Fruit fly (Drosophila melanogaster) whole organism, prepupa: ENCODE results near the gene Or83c.

Experiments
- Blimp-1 ChIP-seq: fragments of 200-800 bp; sonication (Bioruptor generic); optimal IDR thresholded peaks from 3 replicates; lab custom pipeline; 2017; ENCODE audit warnings: missing biosample characterization, missing genetic modification characterization, mild to moderate bottlenecking, moderate library complexity, missing genetic modification reagents
- CG10631 ChIP-seq: fragments of 200-800 bp; sonication (Bioruptor generic); optimal IDR thresholded peaks from 2 replicates; lab custom pipeline; 2016; ENCODE audit warnings: missing biosample characterization, missing genetic modification characterization
- CG11294 ChIP-seq: fragments of 200-800 bp; sonication (Bioruptor generic); IDR thresholded peaks from 2 replicates; pipeline ENCODE4 v1.3.6; 2022; ENCODE audit warnings: missing biosample characterization, missing genetic modification characterization
- CG11762 ChIP-seq: fragments of 200-800 bp; sonication (Bioruptor generic); optimal IDR thresholded peaks from 3 replicates; lab custom pipeline; 2016; ENCODE audit warnings: missing biosample characterization, missing genetic modification characterization; ENCODE audit not compliant: insufficient read depth
- CG11902 ChIP-seq: fragments of 200-800 bp; sonication (Bioruptor generic); optimal IDR thresholded peaks from 3 replicates; lab custom pipeline; 2016; ENCODE audit warnings: missing biosample characterization, missing genetic modification characterization
- CG15336 ChIP-seq: fragments of 200-800 bp; sonication (Bioruptor generic); IDR thresholded peaks from 2 replicates; pipeline ENCODE4 v1.3.6; 2022; ENCODE audit warnings: missing biosample characterization, missing genetic modification characterization
- CG1621 ChIP-seq: fragments of 200-800 bp; sonication (Bioruptor generic); optimal IDR thresholded peaks from 3 replicates; lab custom pipeline; 2018; ENCODE audit warnings: missing biosample characterization, mild to moderate bottlenecking, missing genetic modification characterization
- CG16779 ChIP-seq: fragments of 200-800 bp; sonication (Bioruptor generic); optimal IDR thresholded peaks from 3 replicates; lab custom pipeline; 2017; ENCODE audit warnings: missing biosample characterization, mild to moderate bottlenecking, missing genetic modification characterization
- CG31627 ChIP-seq: fragments of 200-800 bp; sonication (Bioruptor generic); optimal IDR thresholded peaks from 3 replicates; lab custom pipeline; 2016; ENCODE audit warnings: missing biosample characterization, missing genetic modification characterization
- CG32006 ChIP-seq: fragments of 200-800 bp; sonication (Bioruptor generic); optimal IDR thresholded peaks from 3 replicates; lab custom pipeline; 2017; ENCODE audit warnings: missing biosample characterization, mild to moderate bottlenecking, missing genetic modification characterization
- CG34406 ChIP-seq: fragments of 200-800 bp; sonication (Bioruptor generic); optimal IDR thresholded peaks from 3 replicates; lab custom pipeline; 2016; ENCODE audit warnings: missing biosample characterization, missing genetic modification characterization
- CG6163 ChIP-seq: fragments of 200-800 bp; sonication (Bioruptor generic); IDR thresholded peaks from 3 replicates; pipeline ENCODE4 v1.3.6; 2022; ENCODE audit warnings: missing biosample characterization, missing genetic modification characterization
- CG6276 ChIP-seq: fragments of 200-800 bp; sonication (Bioruptor generic); optimal IDR thresholded peaks from 2 replicates; lab custom pipeline; 2017; ENCODE audit warnings: missing biosample characterization, mild to moderate bottlenecking, missing genetic modification characterization
- CG6792 ChIP-seq: fragments of 200-800 bp; sonication (Bioruptor generic); optimal IDR thresholded peaks from 3 replicates; lab custom pipeline; 2016; ENCODE audit warnings: missing biosample characterization, missing genetic modification characterization
- CG6808 ChIP-seq: fragments of 200-800 bp; sonication (Bioruptor generic); optimal IDR thresholded peaks from 3 replicates; lab custom pipeline; 2017; ENCODE audit warnings: missing biosample characterization, missing genetic modification characterization, mild to moderate bottlenecking, moderate library complexity, missing genetic modification reagents
- CG6854 ChIP-seq: fragments of 200-800 bp; sonication (Bioruptor generic); optimal IDR thresholded peaks from 2 replicates; lab custom pipeline; 2017; ENCODE audit warnings: missing biosample characterization, mild to moderate bottlenecking, missing genetic modification characterization
- CG8119 ChIP-seq: fragments of 200-800 bp; sonication (Bioruptor generic); IDR thresholded peaks from 3 replicates; pipeline ENCODE4 v1.3.6; 2022; ENCODE audit warnings: missing biosample characterization, missing genetic modification characterization
- CG8319 ChIP-seq: fragments of 200-800 bp; sonication (Bioruptor generic); optimal IDR thresholded peaks from 3 replicates; lab custom pipeline; 2016; ENCODE audit warnings: missing biosample characterization, missing genetic modification characterization
- Eip75B ChIP-seq: fragments of 200-800 bp; sonication (Bioruptor generic); optimal IDR thresholded peaks from 3 replicates; lab custom pipeline; 2016; ENCODE audit warnings: missing biosample characterization, missing genetic modification characterization
- Eip78C ChIP-seq: fragments of 200-800 bp; sonication (Bioruptor generic); peaks from one replicate; lab custom pipeline; 2016; ENCODE audit warnings: missing biosample characterization, missing genetic modification characterization
- Gug ChIP-seq: fragments of 200-800 bp; sonication (Bioruptor generic); IDR thresholded peaks from 2 replicates; pipeline ENCODE4 v1.3.6; 2022; ENCODE audit warnings: missing biosample characterization, missing genetic modification characterization
- Hr38 ChIP-seq: sonication (Bioruptor generic); optimal IDR thresholded peaks from 2 replicates; lab custom pipeline; 2016; ENCODE audit warnings: missing biosample characterization, missing genetic modification characterization
- Hr4 ChIP-seq: fragments of 200-800 bp; sonication (Bioruptor generic); optimal IDR thresholded peaks from 3 replicates; lab custom pipeline; 2016; ENCODE audit warnings: missing biosample characterization, missing genetic modification characterization
- Lpt ChIP-seq: fragments of 200-800 bp; sonication (Bioruptor generic); optimal IDR thresholded peaks from 3 replicates; lab custom pipeline; 2016; ENCODE audit warnings: missing biosample characterization, missing genetic modification characterization
- Met ChIP-seq: fragments of 200-800 bp; sonication (Bioruptor generic); optimal IDR thresholded peaks from 3 replicates; lab custom pipeline; 2016; ENCODE audit warnings: missing biosample characterization, missing genetic modification characterization
- OdsH ChIP-seq: fragments of 200-800 bp; sonication (Bioruptor generic); optimal IDR thresholded peaks from 3 replicates; lab custom pipeline; 2016; ENCODE audit warnings: missing biosample characterization, missing genetic modification characterization
- Smox ChIP-seq: fragments of 200-800 bp; sonication (Bioruptor generic); optimal IDR thresholded peaks from 3 replicates; lab custom pipeline; 2016; ENCODE audit warnings: missing biosample characterization, missing genetic modification characterization
- Sox102F ChIP-seq: fragments of 200-800 bp; sonication (Bioruptor generic); optimal IDR thresholded peaks from 2 replicates; lab custom pipeline; 2016; ENCODE audit warnings: missing biosample characterization, mild to moderate bottlenecking, missing genetic modification characterization
- Sox14 ChIP-seq: fragments of 200-800 bp; sonication (Bioruptor generic); optimal IDR thresholded peaks from 3 replicates; lab custom pipeline; 2016; ENCODE audit warnings: missing biosample characterization, missing genetic modification characterization
- achi ChIP-seq: fragments of 200-800 bp; sonication (Bioruptor generic); optimal IDR thresholded peaks from 3 replicates; lab custom pipeline; 2016; ENCODE audit warnings: missing biosample characterization, missing genetic modification characterization
- cyc ChIP-seq: fragments of 200-800 bp; sonication (Bioruptor generic); optimal IDR thresholded peaks from 3 replicates; lab custom pipeline; 2016; ENCODE audit warnings: missing biosample characterization, missing genetic modification characterization
- dac ChIP-seq: fragments of 200-800 bp; sonication (Bioruptor generic); optimal IDR thresholded peaks from 2 replicates; lab custom pipeline; 2017; ENCODE audit warnings: missing biosample characterization, mild to moderate bottlenecking, missing genetic modification characterization
- dsx ChIP-seq: fragments of 200-800 bp; optimal IDR thresholded peaks from 3 replicates; lab custom pipeline; 2019; ENCODE audit warnings: missing biosample characterization, mild to moderate bottlenecking, missing genetic modification characterization, moderate library complexity; ENCODE audit not compliant: poor library complexity, severe bottlenecking
- eg ChIP-seq: fragments of 200-800 bp; sonication (Bioruptor generic); IDR thresholded peaks from 3 replicates; pipeline ENCODE4 v1.3.6; 2022; ENCODE audit warnings: missing biosample characterization, missing genetic modification characterization
- esn ChIP-seq: fragments of 200-800 bp; sonication (Bioruptor generic); optimal IDR thresholded peaks from 2 replicates; lab custom pipeline; 2016; ENCODE audit warnings: missing biosample characterization, mild to moderate bottlenecking, missing genetic modification characterization, moderate library complexity
- fd59A ChIP-seq: fragments of 200-800 bp; sonication (Bioruptor generic); optimal IDR thresholded peaks from 2 replicates; lab custom pipeline; 2017; ENCODE audit warnings: missing biosample characterization, mild to moderate bottlenecking, missing genetic modification characterization, missing genetic modification reagents
- fd85E ChIP-seq: fragments of 200-800 bp; sonication (Bioruptor generic); optimal IDR thresholded peaks from 3 replicates; lab custom pipeline; 2016; ENCODE audit warnings: missing biosample characterization, missing genetic modification characterization
- fkh ChIP-seq: fragments of 200-800 bp; sonication (Bioruptor generic); optimal IDR thresholded peaks from 3 replicates; lab custom pipeline; 2017; ENCODE audit warnings: missing biosample characterization, mild to moderate bottlenecking, missing genetic modification characterization, moderate library complexity
- lz ChIP-seq: fragments of 200-800 bp; sonication (Bioruptor generic); optimal IDR thresholded peaks from 3 replicates; lab custom pipeline; 2016; ENCODE audit warnings: missing biosample characterization, missing genetic modification characterization
- net ChIP-seq: fragments of 200-800 bp; sonication (Bioruptor generic); optimal IDR thresholded peaks from 3 replicates; lab custom pipeline; 2016; ENCODE audit warnings: missing biosample characterization, missing genetic modification characterization
- salr ChIP-seq, 2 experiments: fragments of 200-800 bp; sonication (Bioruptor generic); optimal IDR thresholded peaks; 3 replicates each; lab custom pipeline; 2016 to 2018; ENCODE audit warnings: missing biosample characterization in 2 of 2, missing genetic modification characterization in 2 of 2, mild to moderate bottlenecking in 1 of 2
- spab ChIP-seq: fragments of 200-800 bp; sonication (Bioruptor generic); optimal IDR thresholded peaks from 2 replicates; lab custom pipeline; 2017; ENCODE audit warnings: missing biosample characterization, mild to moderate bottlenecking, missing genetic modification characterization, missing genetic modification reagents
- ss ChIP-seq, 2 experiments: fragments of 200-800 bp; sonication (Bioruptor generic); optimal IDR thresholded peaks; 2 replicates in 1 of 2; 3 replicates in 1 of 2; lab custom pipeline; 2017 to 2018; ENCODE audit warnings: mild to moderate bottlenecking in 2 of 2, missing biosample characterization in 2 of 2, missing genetic modification characterization in 2 of 2, moderate library complexity in 1 of 2
- topi ChIP-seq: fragments of 200-800 bp; sonication (Bioruptor generic); optimal IDR thresholded peaks from 3 replicates; lab custom pipeline; 2016; ENCODE audit warnings: missing biosample characterization, missing genetic modification characterization
- vri ChIP-seq: fragments of 200-800 bp; sonication (Bioruptor generic); optimal IDR thresholded peaks from 3 replicates; lab custom pipeline; 2016; ENCODE audit warnings: missing biosample characterization, mild to moderate bottlenecking, missing genetic modification characterization

The Or83c gene

dm6 chr3R:6107792-6108191, 29.7 kb upstream of the Or83c start, which contains the start of gene Obp83cd (continued):
- TF ChIP-seq Eip75B (GFP tag; lab: Kevin White, UChicago) (peak; percentile 1), dsx (GFP tag; lab: Kevin White, UChicago) (no peak), eg (peak; percentile 66; the same call in 2 of the 3 replicates), Eip78C (GFP tag; lab: Kevin White, UChicago) (peak; percentile 76)

DNA sequence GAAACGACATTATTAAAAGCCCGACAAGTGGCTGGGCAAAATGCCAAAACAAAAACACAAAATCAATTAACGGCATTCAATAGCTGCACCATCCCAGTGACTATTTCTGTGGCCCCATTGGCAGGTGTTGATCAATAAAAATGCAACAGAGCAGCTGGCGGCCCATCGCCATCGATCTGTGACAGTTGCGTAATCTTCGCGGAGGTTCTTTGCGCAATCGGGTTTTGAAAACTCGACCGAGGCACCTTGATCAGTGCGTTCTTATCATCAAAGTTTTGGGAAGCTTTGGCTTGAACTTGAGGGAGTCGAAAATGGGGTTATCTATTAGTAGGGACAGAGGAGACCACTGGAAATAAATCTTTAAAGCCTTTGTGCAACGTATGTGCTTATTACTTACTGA, 29.3 kb upstream of the Or83c start:
- TF ChIP-seq CG32006 (GFP tag; lab: Kevin White, UChicago) (no peak), dac (GFP tag; lab: Kevin White, UChicago) (no peak), fd59A (GFP tag; lab: Kevin White, UChicago) (no peak), CG1621 (tag; lab: Kevin White, UChicago) (no peak), Hr4 (GFP tag; lab: Kevin White, UChicago) (no peak), vri (GFP tag; lab: Kevin White, UChicago) (no peak), Met (no peak), CG15336 (no peak), CG11902 (GFP tag; lab: Kevin White, UChicago) (no peak)
- TF ChIP-seq, all 60 proteins: peak for 0

- TF ChIP-seq CG6276 (GFP tag; lab: Kevin White, UChicago) (peak; percentile 29), CG6792 (GFP tag; lab: Kevin White, UChicago) (peak; percentile 27), Hr38 (GFP tag; lab: Kevin White, UChicago) (no peak), esn (GFP tag; lab: Kevin White, UChicago) (peak; percentile 58), OdsH (GFP tag; lab: Kevin White, UChicago) (peak; percentile 62), salr (GFP tag; optimal IDR thresholded peaks at IDR 0.05; lab: Kevin White, UChicago) (peak in 1 of 2 experiments; percentile 2), ss (GFP tag; optimal IDR thresholded peaks at IDR 0.05; lab: Kevin White, UChicago) (peak in 1 of 2 experiments; percentile 43), Blimp-1 (GFP tag; lab: Kevin White, UChicago) (no peak), lz (peak; percentile 17), fd85E (GFP tag; lab: Kevin White, UChicago) (no peak), CG8119 (0 out of 3 replicates have a peak, but pooled peaks have one; percentile 38), dac (GFP tag; lab: Kevin White, UChicago) (peak; percentile 50), Eip75B (GFP tag; lab: Kevin White, UChicago) (no peak), CG16779 (tag; lab: Kevin White, UChicago) (no peak), CG6854 (GFP tag; lab: Kevin White, UChicago) (no peak), Gug (GFP tag; lab: Robert Waterston, UW) (no peak), topi (GFP tag; lab: Kevin White, UChicago) (peak; percentile 40), CG1621 (tag; lab: Kevin White, UChicago) (no peak), CG31627 (GFP tag; lab: Kevin White, UChicago) (peak; percentile 18), CG11902 (GFP tag; lab: Kevin White, UChicago) (no peak), CG11294 (GFP tag; lab: Robert Waterston, UW) (no peak), CG8319 (GFP tag; lab: Kevin White, UChicago) (peak; percentile 20), CG6163 (GFP tag; lab: Robert Waterston, UW) (peak; percentile 43; the same call in 1 of the 3 replicates), Sox102F (GFP tag; lab: Kevin White, UChicago) (peak; percentile 4), eg (no peak), achi (peak; percentile 43), dsx (GFP tag; lab: Kevin White, UChicago) (peak; percentile 23), Smox (peak; percentile 12), CG34406 (GFP tag; lab: Kevin White, UChicago) (peak; percentile 66), CG15336 (peak; percentile 19; the same call in 1 of the 2 replicates), spab (peak; percentile 56), fkh (GFP tag; lab: Kevin White, UChicago) (no peak), CG11762 (GFP tag; lab: Kevin White, UChicago) (no peak), Eip78C (GFP tag; lab: Kevin White, UChicago) (peak; percentile 76), Sox14 (peak; percentile 33), vri (GFP tag; lab: Kevin White, UChicago) (no peak), CG6808 (GFP tag; lab: Kevin White, UChicago) (peak; percentile 67), net (GFP tag; lab: Kevin White, UChicago) (no peak), Lpt (GFP tag; lab: Kevin White, UChicago) (no peak), Hr4 (GFP tag; lab: Kevin White, UChicago) (peak; percentile 23), Met (peak; percentile 15), CG32006 (GFP tag; lab: Kevin White, UChicago) (peak; percentile 83), cyc (GFP tag; lab: Kevin White, UChicago) (no peak), CG10631 (peak; percentile 52)
These were observed 28.6 kb upstream of the Or83c start for dm6 chr3R:6106711-6107110.
